Worm (Caenorhabditis elegans): Measurements from ENCODE around the gene dpy-1.

ce11 chrIII:2091367-2091766, 43.6 kb upstream of the dpy-1 start:
- TF ChIP-seq bed-3 (GFP tag; optimal IDR thresholded peaks at IDR 0.05) (no peak), lin-13 (tag; optimal IDR thresholded peaks at IDR 0.05) (no peak), lin-32 (GFP tag; optimal IDR thresholded peaks at IDR 0.05) (no peak), snpc-4 (tag; optimal IDR thresholded peaks at IDR 0.05) (no peak)
